Worm (Caenorhabditis elegans) whole organism, L2 larva: ENCODE measurements around the gene pkn-1.

ENCODE experiments used
- C34F6.9 ChIP-seq: fragments of 150-350 bp; optimal IDR thresholded peaks from 2 replicates; lab custom pipeline; 2014; ENCODE audit warnings: missing biosample characterization, missing genetic modification characterization
- alr-1 ChIP-seq: fragments of 150-350 bp; optimal IDR thresholded peaks from 2 replicates; lab custom pipeline; 2014; ENCODE audit warnings: missing biosample characterization, missing genetic modification characterization
- aly-2 ChIP-seq: fragments of 150-350 bp; optimal IDR thresholded peaks from 2 replicates; lab custom pipeline; 2014; ENCODE audit warnings: missing biosample characterization, missing genetic modification characterization
- blmp-1 ChIP-seq: sonication (generic microtip); optimal IDR thresholded peaks from 2 replicates; lab custom pipeline; 2017; ENCODE audit warnings: missing genetic modification characterization, mild to moderate bottlenecking, missing compliant biosample characterization, antibody characterized with exemption, moderate library complexity; ENCODE audit not compliant: insufficient read depth
- ceh-16 ChIP-seq: fragments of 150-350 bp; optimal IDR thresholded peaks from 2 replicates; lab custom pipeline; 2014; ENCODE audit warnings: missing biosample characterization, missing genetic modification characterization
- ceh-82 ChIP-seq: fragments of 150-350 bp; optimal IDR thresholded peaks from 2 replicates; lab custom pipeline; 2014; ENCODE audit warnings: missing biosample characterization, missing genetic modification characterization
- dmd-4 ChIP-seq: sonication (generic microtip); optimal IDR thresholded peaks from 2 replicates; lab custom pipeline; 2017; ENCODE audit warnings: missing biosample characterization, missing genetic modification characterization
- egl-27 ChIP-seq: sonication (generic microtip); optimal IDR thresholded peaks from 3 replicates; lab custom pipeline; 2017; ENCODE audit warnings: missing biosample characterization, missing genetic modification reagents, missing genetic modification characterization
- elt-1 ChIP-seq: fragments of 150-350 bp; optimal IDR thresholded peaks from 2 replicates; lab custom pipeline; 2014; ENCODE audit warnings: missing biosample characterization, missing genetic modification characterization
- fos-1 ChIP-seq: fragments of 150-350 bp; optimal IDR thresholded peaks from 2 replicates; lab custom pipeline; 2014; ENCODE audit warnings: missing biosample characterization, missing genetic modification characterization
- gmeb-1 ChIP-seq: fragments of 150-350 bp; optimal IDR thresholded peaks from 2 replicates; lab custom pipeline; 2014; ENCODE audit warnings: missing biosample characterization, missing genetic modification characterization
- lin-11 ChIP-seq: fragments of 150-350 bp; sonication (generic microtip); optimal IDR thresholded peaks from 2 replicates; lab custom pipeline; 2014; ENCODE audit warnings: missing biosample characterization, missing genetic modification characterization, inconsistent platforms, mixed read lengths
- lin-13 ChIP-seq: fragments of 150-350 bp; optimal IDR thresholded peaks from 2 replicates; lab custom pipeline; 2014; ENCODE audit warnings: missing biosample characterization, missing genetic modification reagents, missing genetic modification characterization
- lin-39 ChIP-seq: fragments of 150-350 bp; optimal IDR thresholded peaks from 2 replicates; lab custom pipeline; 2014; ENCODE audit warnings: missing biosample characterization, missing genetic modification reagents, missing genetic modification characterization
- lsy-2 ChIP-seq, 2 experiments: fragments of 150-350 bp in 1 of 2; sonication (generic microtip) in 1 of 2; optimal IDR thresholded peaks; 2 replicates each; lab custom pipeline; 2014 to 2017; ENCODE audit warnings: missing biosample characterization in 2 of 2, missing genetic modification characterization in 2 of 2
- mab-5 ChIP-seq: fragments of 150-350 bp; optimal IDR thresholded peaks from 2 replicates; lab custom pipeline; 2014; ENCODE audit warnings: missing biosample characterization, missing genetic modification characterization
- mdl-1 ChIP-seq, 2 experiments: fragments of 150-350 bp in 1 of 2; sonication (generic microtip) in 1 of 2; optimal IDR thresholded peaks; 2 replicates each; lab custom pipeline; 2017; ENCODE audit warnings: missing biosample characterization in 2 of 2, missing genetic modification characterization in 2 of 2
- nhr-11 ChIP-seq: fragments of 150-350 bp; optimal IDR thresholded peaks from 2 replicates; lab custom pipeline; 2014; ENCODE audit warnings: missing biosample characterization, missing genetic modification characterization
- nhr-12 ChIP-seq: fragments of 150-350 bp; optimal IDR thresholded peaks from 2 replicates; lab custom pipeline; 2014; ENCODE audit warnings: missing biosample characterization, missing genetic modification characterization
- nhr-129 ChIP-seq: fragments of 150-350 bp; optimal IDR thresholded peaks from 2 replicates; lab custom pipeline; 2014; ENCODE audit warnings: missing biosample characterization, missing genetic modification characterization
- nhr-21 ChIP-seq: fragments of 150-350 bp; optimal IDR thresholded peaks from 2 replicates; lab custom pipeline; 2014; ENCODE audit warnings: missing biosample characterization, missing genetic modification characterization
- nhr-23 ChIP-seq: fragments of 150-350 bp; optimal IDR thresholded peaks from 2 replicates; lab custom pipeline; 2014; ENCODE audit warnings: missing biosample characterization, missing genetic modification reagents, missing genetic modification characterization
- nhr-237 ChIP-seq: fragments of 150-350 bp; optimal IDR thresholded peaks from 2 replicates; lab custom pipeline; 2014; ENCODE audit warnings: missing biosample characterization, missing genetic modification characterization
- nhr-25 ChIP-seq: fragments of 150-350 bp; sonication (generic microtip); optimal IDR thresholded peaks from 3 replicates; lab custom pipeline; 2014; ENCODE audit warnings: missing biosample characterization, missing genetic modification characterization
- nhr-77 ChIP-seq: fragments of 150-350 bp; optimal IDR thresholded peaks from 2 replicates; lab custom pipeline; 2014; ENCODE audit warnings: missing biosample characterization, missing genetic modification characterization
- peb-1 ChIP-seq: fragments of 150-350 bp; optimal IDR thresholded peaks from 2 replicates; lab custom pipeline; 2014; ENCODE audit warnings: missing biosample characterization, missing genetic modification characterization
- sem-4 ChIP-seq: fragments of 150-350 bp; optimal IDR thresholded peaks from 2 replicates; lab custom pipeline; 2014; ENCODE audit warnings: missing biosample characterization, missing genetic modification reagents, missing genetic modification characterization
- skn-1 ChIP-seq: sonication (generic microtip); optimal IDR thresholded peaks from 2 replicates; lab custom pipeline; 2017; ENCODE audit warnings: missing biosample characterization, missing genetic modification characterization
- sma-3 ChIP-seq: sonication (generic microtip); optimal IDR thresholded peaks from 2 replicates; lab custom pipeline; 2016; ENCODE audit warnings: missing genetic modification reagents, missing genetic modification characterization, missing compliant biosample characterization
- sma-9 ChIP-seq, 2 experiments: fragments of 150-350 bp in 1 of 2; sonication (generic microtip) in 1 of 2; optimal IDR thresholded peaks; 2 replicates each; lab custom pipeline; 2014 to 2016; ENCODE audit warnings: missing genetic modification characterization in 2 of 2, mild to moderate bottlenecking in 1 of 2, missing biosample characterization in 1 of 2, missing compliant biosample characterization in 1 of 2, missing genetic modification reagents in 1 of 2, moderate library complexity in 1 of 2
- unc-39 ChIP-seq: fragments of 150-350 bp; optimal IDR thresholded peaks from 2 replicates; lab custom pipeline; 2014; ENCODE audit warnings: missing biosample characterization, missing genetic modification characterization
- unc-55 ChIP-seq: fragments of 150-350 bp; sonication (generic microtip); optimal IDR thresholded peaks from 3 replicates; lab custom pipeline; 2014; ENCODE audit warnings: missing biosample characterization, missing genetic modification reagents, missing genetic modification characterization
- unc-62 ChIP-seq: fragments of 150-350 bp; optimal IDR thresholded peaks from 2 replicates; lab custom pipeline; 2014; ENCODE audit warnings: missing biosample characterization, missing genetic modification reagents, missing genetic modification characterization
- zag-1 ChIP-seq: fragments of 150-350 bp; optimal IDR thresholded peaks from 2 replicates; lab custom pipeline; 2014; ENCODE audit warnings: missing biosample characterization, missing genetic modification characterization
- ztf-1 ChIP-seq: fragments of 200-800 bp; sonication (Bioruptor generic); conservative IDR thresholded peaks from 2 replicates; pipeline ENCODE4 v1.3.6; 2022; ENCODE audit warnings: missing genetic modification characterization, missing compliant biosample characterization
- ztf-11 ChIP-seq: sonication (generic microtip); optimal IDR thresholded peaks from 2 replicates; lab custom pipeline; 2017; ENCODE audit warnings: missing biosample characterization, missing genetic modification characterization
- ztf-4 ChIP-seq: fragments of 150-350 bp; optimal IDR thresholded peaks from 2 replicates; lab custom pipeline; 2014; ENCODE audit warnings: missing biosample characterization, missing genetic modification characterization

pkn-1 gene

DNA sequence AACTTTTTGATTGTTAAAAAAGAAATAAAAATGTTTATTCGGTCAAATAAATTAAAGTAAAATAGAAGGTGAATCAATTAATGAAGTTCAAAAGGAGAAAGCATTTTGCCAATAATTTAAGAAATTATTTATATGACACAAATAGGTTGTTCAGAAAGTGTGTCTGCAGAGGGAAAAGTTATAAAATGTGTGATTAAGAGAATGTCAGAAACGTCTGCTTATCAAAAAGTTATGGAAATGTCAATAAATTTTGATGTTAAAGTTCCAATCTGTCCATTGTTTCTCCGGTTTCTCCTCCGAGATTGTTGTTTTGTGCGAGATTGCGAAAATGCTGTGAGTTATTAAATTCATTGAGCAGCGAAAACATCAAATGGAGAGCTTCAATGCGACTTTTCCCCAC is 17.4 kb upstream of the pkn-1 start, which contains the start of gene rme-4:
TSS of gene rme-4 (minus strand) at position 168 of the 400 bp plus-strand sequence.
- TF ChIP-seq ztf-1: no peak
- TF ChIP-seq fos-1 (tag; lab: Kevin White, UChicago): peak; percentile 45
- TF ChIP-seq, all 48 proteins: peak for 1

DNA sequence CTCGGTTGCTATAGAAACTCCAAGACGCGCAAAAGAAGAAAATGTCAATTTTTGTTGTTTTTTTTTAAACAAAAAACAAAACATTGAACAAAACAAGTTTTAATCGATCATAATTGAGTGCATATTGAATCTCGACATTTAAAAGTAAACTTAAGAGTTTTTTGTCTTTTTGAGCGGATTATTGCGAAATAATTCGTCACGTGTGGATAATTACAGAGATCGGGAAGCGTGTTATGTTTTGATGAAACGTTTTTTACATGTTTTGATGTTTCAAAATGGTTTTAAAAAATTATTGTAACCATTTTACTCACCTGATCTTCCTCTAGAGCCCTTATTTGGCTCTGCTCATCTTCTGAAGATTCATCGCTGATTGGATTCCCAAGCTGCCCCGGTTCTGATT is 11.0 kb upstream of the pkn-1 start:
- TF ChIP-seq ceh-16 (tag; lab: Kevin White, UChicago) (no peak), C34F6.9 (tag; lab: Kevin White, UChicago) (peak; percentile 18), sma-9 (GFP tag; optimal IDR thresholded peaks at IDR 0.05; lab: Kevin White, UChicago) (peak; percentile 13), sma-9 (tag; optimal IDR thresholded peaks at IDR 0.05; lab: Kevin White, UChicago) (no peak)

DNA sequence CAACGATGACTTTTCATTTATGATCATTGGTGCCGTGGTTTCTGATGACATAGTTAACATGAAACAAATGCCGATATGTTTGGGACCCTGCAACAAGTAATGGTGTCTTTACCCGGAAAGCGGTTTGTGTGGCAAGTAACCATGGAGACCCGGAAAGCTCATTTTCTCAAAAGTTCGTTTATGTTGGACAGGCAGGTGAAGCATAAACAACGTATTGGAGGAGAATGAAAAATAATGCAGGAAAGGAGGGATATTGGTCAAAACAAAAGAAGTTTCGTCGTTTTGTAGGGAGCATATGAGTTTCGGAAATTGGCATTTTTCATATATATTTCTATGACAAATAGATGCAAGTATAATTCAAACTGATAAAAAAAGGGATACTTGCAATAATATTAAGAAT is 10.6 kb upstream of the pkn-1 start, which contains the start of gene dyf-6:
TSS of gene dyf-6 (minus strand) at position 101 of the 400 bp plus-strand sequence.
- TF ChIP-seq ztf-11 (tag; lab: Kevin White, UChicago): no peak
- no peak for TF ChIP-seq ceh-82 (tag; lab: Kevin White, UChicago)
- TF ChIP-seq gmeb-1 (tag; lab: Kevin White, UChicago): no peak
- TF ChIP-seq mdl-1 (tag; optimal IDR thresholded peaks at IDR 0.05; lab: Kevin White, UChicago): no peak
- no peak for TF ChIP-seq skn-1
- TF ChIP-seq mab-5: no peak
- TF ChIP-seq aly-2: no peak
- no peak for TF ChIP-seq nhr-129 (tag; lab: Kevin White, UChicago)
- no peak for TF ChIP-seq lsy-2 (tag; optimal IDR thresholded peaks at IDR 0.05; lab: Kevin White, UChicago)
- no peak for TF ChIP-seq ceh-16 (tag; lab: Kevin White, UChicago)
- TF ChIP-seq sma-3 (GFP tag; lab: Kevin White, UChicago): no peak
- TF ChIP-seq ztf-1: no peak
- no peak for TF ChIP-seq ztf-4 (tag; lab: Kevin White, UChicago)
- TF ChIP-seq lin-13: no peak
- no peak for TF ChIP-seq nhr-77 (tag; lab: Kevin White, UChicago)
- no peak for TF ChIP-seq nhr-237 (tag; lab: Kevin White, UChicago)

ce11 chrX:10391174-10391573 is 5.9 kb upstream of the pkn-1 start:
- TF ChIP-seq mab-5 (no peak), nhr-21 (tag; lab: Kevin White, UChicago) (peak; percentile 64), alr-1 (no peak), nhr-25 (tag; lab: Kevin White, UChicago) (peak; percentile 49), dmd-4 (tag; lab: Kevin White, UChicago) (no peak), sma-3 (GFP tag; lab: Kevin White, UChicago) (peak; percentile 57), ceh-16 (tag; lab: Kevin White, UChicago) (peak; percentile 40), blmp-1 (tag; lab: Kevin White, UChicago) (peak; percentile 70), unc-39 (tag; lab: Kevin White, UChicago) (no peak), ztf-1 (no peak), lsy-2 (tag; optimal IDR thresholded peaks at IDR 0.05; lab: Kevin White, UChicago) (peak in 1 of 2 experiments; percentile 28), sem-4 (tag; lab: Kevin White, UChicago) (peak; percentile 54), ztf-4 (tag; lab: Kevin White, UChicago) (no peak), lin-13 (no peak), fos-1 (tag; lab: Kevin White, UChicago) (peak; percentile 12), nhr-11 (tag; lab: Kevin White, UChicago) (no peak), peb-1 (tag; lab: Kevin White, UChicago) (no peak)

- TF ChIP-seq unc-55 (GFP tag; lab: Kevin White, UChicago): no peak
- TF ChIP-seq egl-27 (tag; lab: Kevin White, UChicago): no peak
- no peak for TF ChIP-seq nhr-23 (tag; lab: Kevin White, UChicago)
- TF ChIP-seq nhr-12: no peak
- no peak for TF ChIP-seq lin-11 (tag; lab: Kevin White, UChicago)
- no peak for TF ChIP-seq nhr-21 (tag; lab: Kevin White, UChicago)
- TF ChIP-seq sma-9 (GFP tag; optimal IDR thresholded peaks at IDR 0.05; lab: Kevin White, UChicago): no peak
- TF ChIP-seq sma-9 (tag; optimal IDR thresholded peaks at IDR 0.05; lab: Kevin White, UChicago): no peak
- TF ChIP-seq elt-1: no peak
- TF ChIP-seq ceh-82 (tag; lab: Kevin White, UChicago): no peak
- TF ChIP-seq zag-1 (tag; lab: Kevin White, UChicago): no peak
- TF ChIP-seq gmeb-1 (tag; lab: Kevin White, UChicago): no peak
- no peak for TF ChIP-seq lin-39
- TF ChIP-seq unc-62 (GFP tag; lab: Kevin White, UChicago): no peak
- no peak for TF ChIP-seq aly-2
- no peak for TF ChIP-seq blmp-1 (tag; lab: Kevin White, UChicago)
These were observed 4.2 kb upstream of the pkn-1 start for ce11 chrX:10392792-10393191.
